Fruit fly (Drosophila melanogaster) whole organism, embryonic: ENCODE measurements around the gene CG9150.

Experiments used
- BEAF-32 ChIP-seq: fragments of 200-800 bp; sonication (Bioruptor generic); optimal IDR thresholded peaks from 3 replicates; lab custom pipeline; 2017; ENCODE audit warnings: missing biosample characterization, missing genetic modification characterization, mild to moderate bottlenecking, moderate library complexity, missing genetic modification reagents
- CG12219 ChIP-seq: fragments of 200-800 bp; sonication (Bioruptor generic); optimal IDR thresholded peaks from 3 replicates; lab custom pipeline; 2018; ENCODE audit warnings: missing biosample characterization, mild to moderate bottlenecking, missing genetic modification characterization
- CG12659 ChIP-seq: fragments of 200-800 bp; sonication (Bioruptor generic); optimal IDR thresholded peaks from 3 replicates; lab custom pipeline; 2017; ENCODE audit warnings: mild to moderate bottlenecking, missing biosample characterization, missing genetic modification reagents, missing genetic modification characterization
- CG14441 ChIP-seq: fragments of 200-800 bp; sonication (Bioruptor generic); IDR thresholded peaks from 2 replicates; pipeline ENCODE4 v1.3.6; 2022; ENCODE audit warnings: missing biosample characterization, missing genetic modification characterization
- CG14710 ChIP-seq: fragments of 200-800 bp; sonication (Bioruptor generic); optimal IDR thresholded peaks from 3 replicates; lab custom pipeline; 2019; ENCODE audit warnings: missing biosample characterization, mild to moderate bottlenecking, missing genetic modification characterization, moderate library complexity
- CG15269 ChIP-seq: fragments of 200-800 bp; sonication (Bioruptor generic); optimal IDR thresholded peaks from 2 replicates; lab custom pipeline; 2018; ENCODE audit warnings: missing biosample characterization, mild to moderate bottlenecking, missing genetic modification characterization, moderate library complexity
- CG15514 ChIP-seq: fragments of 200-800 bp; sonication (Bioruptor generic); optimal IDR thresholded peaks from 3 replicates; lab custom pipeline; 2017; ENCODE audit warnings: missing biosample characterization, missing genetic modification characterization, mild to moderate bottlenecking, moderate library complexity, missing genetic modification reagents
- CG1647 ChIP-seq: fragments of 200-800 bp; sonication (Bioruptor generic); optimal IDR thresholded peaks from 3 replicates; lab custom pipeline; 2016; ENCODE audit warnings: missing biosample characterization, missing genetic modification characterization
- CG16813 ChIP-seq: fragments of 200-800 bp; sonication (Bioruptor generic); IDR thresholded peaks from 3 replicates; pipeline ENCODE4 v1.3.6; 2022; ENCODE audit warnings: missing biosample characterization, missing genetic modification characterization; ENCODE audit not compliant: partially characterized antibody
- CG32532 ChIP-seq: fragments of 200-800 bp; sonication (Bioruptor generic); IDR thresholded peaks from 2 replicates; pipeline ENCODE4 v1.3.6; 2022; ENCODE audit warnings: missing biosample characterization, missing genetic modification characterization
- CG3995 ChIP-seq: fragments of 200-800 bp; sonication (Bioruptor generic); optimal IDR thresholded peaks from 3 replicates; lab custom pipeline; 2016; ENCODE audit warnings: missing biosample characterization, missing genetic modification characterization
- CG5245 ChIP-seq: fragments of 200-800 bp; sonication (Bioruptor generic); optimal IDR thresholded peaks from 3 replicates; lab custom pipeline; 2016; ENCODE audit warnings: missing biosample characterization, missing genetic modification characterization
- CG6791 ChIP-seq: fragments of 200-800 bp; sonication (Bioruptor generic); IDR thresholded peaks from 3 replicates; pipeline ENCODE4 v1.3.6; 2022; ENCODE audit warnings: missing biosample characterization, missing genetic modification characterization; ENCODE audit not compliant: partially characterized antibody
- CG7556 ChIP-seq: fragments of 200-800 bp; sonication (Bioruptor generic); optimal IDR thresholded peaks from 2 replicates; lab custom pipeline; 2017; ENCODE audit warnings: missing biosample characterization, mild to moderate bottlenecking, missing genetic modification characterization
- CG9797 ChIP-seq: fragments of 200-800 bp; sonication (Bioruptor generic); optimal IDR thresholded peaks from 3 replicates; lab custom pipeline; 2018; ENCODE audit warnings: missing biosample characterization, mild to moderate bottlenecking, missing genetic modification characterization
- CHES-1-like ChIP-seq: fragments of 200-800 bp; sonication (Bioruptor generic); optimal IDR thresholded peaks from 2 replicates; lab custom pipeline; 2016; ENCODE audit warnings: missing biosample characterization, missing genetic modification characterization
- Dbx ChIP-seq: fragments of 200-800 bp; sonication (Bioruptor generic); IDR thresholded peaks from 3 replicates; pipeline ENCODE4 v1.3.6; 2022; ENCODE audit warnings: missing biosample characterization, missing genetic modification characterization
- Fer1 ChIP-seq: fragments of 200-800 bp; sonication (Bioruptor generic); optimal IDR thresholded peaks from 2 replicates; lab custom pipeline; 2017; ENCODE audit warnings: missing biosample characterization, mild to moderate bottlenecking, missing genetic modification characterization
- HLH4C ChIP-seq: fragments of 200-800 bp; sonication (Bioruptor generic); IDR thresholded peaks from 3 replicates; pipeline ENCODE4 v1.3.6; 2022; ENCODE audit warnings: missing biosample characterization, missing genetic modification characterization; ENCODE audit not compliant: partially characterized antibody
- HmgZ ChIP-seq: fragments of 200-800 bp; sonication (Bioruptor generic); optimal IDR thresholded peaks from 2 replicates; lab custom pipeline; 2018; ENCODE audit warnings: missing biosample characterization, mild to moderate bottlenecking, missing genetic modification characterization
- Hr39 ChIP-seq: fragments of >200 bp; optimal IDR thresholded peaks from 2 replicates; lab custom pipeline; 2017
- Jarid2 ChIP-seq: fragments of 200-800 bp; sonication (Bioruptor generic); optimal IDR thresholded peaks from 3 replicates; lab custom pipeline; 2017; ENCODE audit warnings: mild to moderate bottlenecking, missing biosample characterization, missing genetic modification reagents, missing genetic modification characterization
- Ptx1 ChIP-seq: fragments of 200-800 bp; sonication (Bioruptor generic); IDR thresholded peaks from 2 replicates; pipeline ENCODE4 v1.3.6; 2022; ENCODE audit warnings: missing biosample characterization, missing genetic modification characterization
- Sin3A ChIP-seq: fragments of >200 bp; optimal IDR thresholded peaks from 2 replicates; lab custom pipeline; 2018
- Sry-δ ChIP-seq: fragments of 200-800 bp; sonication (Bioruptor generic); optimal IDR thresholded peaks from 2 replicates; lab custom pipeline; 2016; ENCODE audit warnings: missing biosample characterization, missing genetic modification characterization
- Trl ChIP-seq, 3 experiments: fragments of >200 bp in 2 of 3; fragments of 200-800 bp in 1 of 3; sonication (Bioruptor generic) in 1 of 3; optimal IDR thresholded peaks; 2 replicates in 1 of 3; 3 replicates in 2 of 3; lab custom pipeline; 2016 to 2017; ENCODE audit warnings: missing biosample characterization in 1 of 3, missing genetic modification characterization in 1 of 3
- amos ChIP-seq: fragments of 200-800 bp; sonication (Bioruptor generic); IDR thresholded peaks from 2 replicates; pipeline ENCODE4 v1.3.6; 2022; ENCODE audit warnings: missing biosample characterization, missing genetic modification characterization; ENCODE audit not compliant: partially characterized antibody
- ash1 ChIP-seq: fragments of 200-800 bp; sonication (Bioruptor generic); optimal IDR thresholded peaks from 2 replicates; lab custom pipeline; 2018; ENCODE audit warnings: missing biosample characterization, mild to moderate bottlenecking, missing genetic modification characterization
- ato ChIP-seq: fragments of 200-800 bp; sonication (Bioruptor generic); IDR thresholded peaks from 2 replicates; pipeline ENCODE4 v1.3.6; 2022; ENCODE audit warnings: missing biosample characterization, missing genetic modification characterization; ENCODE audit not compliant: partially characterized antibody
- cas ChIP-seq: fragments of 200-800 bp; sonication (Bioruptor generic); IDR thresholded peaks from 2 replicates; pipeline ENCODE4 v1.3.6; 2022; ENCODE audit warnings: missing biosample characterization, missing genetic modification characterization
- danr ChIP-seq: fragments of 200-800 bp; sonication (Bioruptor generic); IDR thresholded peaks from 2 replicates; pipeline ENCODE4 v1.3.6; 2022; ENCODE audit warnings: missing biosample characterization, missing genetic modification characterization
- disco-r ChIP-seq: fragments of 200-800 bp; sonication (Bioruptor generic); optimal IDR thresholded peaks from 2 replicates; lab custom pipeline; 2016; ENCODE audit warnings: missing biosample characterization, missing genetic modification characterization
- ewg ChIP-seq: fragments of 200-800 bp; sonication (Bioruptor generic); optimal IDR thresholded peaks from 3 replicates; lab custom pipeline; 2017; ENCODE audit warnings: mild to moderate bottlenecking, missing biosample characterization, missing genetic modification reagents, missing genetic modification characterization
- gce ChIP-seq: fragments of 200-800 bp; sonication (Bioruptor generic); IDR thresholded peaks from 3 replicates; pipeline ENCODE4 v1.3.6; 2022; ENCODE audit warnings: missing biosample characterization, missing genetic modification characterization
- gsb-n ChIP-seq: fragments of 200-800 bp; sonication (Bioruptor generic); optimal IDR thresholded peaks from 3 replicates; lab custom pipeline; 2018; ENCODE audit warnings: missing biosample characterization, mild to moderate bottlenecking, missing genetic modification characterization
- knrl ChIP-seq: fragments of 200-800 bp; sonication (Bioruptor generic); IDR thresholded peaks from 3 replicates; pipeline ENCODE4 v1.3.6; 2022; ENCODE audit warnings: missing biosample characterization, missing genetic modification characterization; ENCODE audit not compliant: partially characterized antibody
- nerfin-2 ChIP-seq: fragments of 200-800 bp; sonication (Bioruptor generic); IDR thresholded peaks from 2 replicates; pipeline ENCODE4 v1.3.6; 2022; ENCODE audit warnings: missing biosample characterization, missing genetic modification characterization; ENCODE audit not compliant: partially characterized antibody
- pnt ChIP-seq: fragments of 200-800 bp; sonication (Bioruptor generic); optimal IDR thresholded peaks from 3 replicates; lab custom pipeline; 2016; ENCODE audit warnings: missing biosample characterization, missing genetic modification characterization
- psq ChIP-seq: fragments of 200-800 bp; sonication (Bioruptor generic); optimal IDR thresholded peaks from 2 replicates; lab custom pipeline; 2017; ENCODE audit warnings: missing biosample characterization, missing genetic modification characterization
- pzg ChIP-seq: fragments of 200-800 bp; sonication (Bioruptor generic); optimal IDR thresholded peaks from 3 replicates; lab custom pipeline; 2018; ENCODE audit warnings: missing biosample characterization, mild to moderate bottlenecking, missing genetic modification characterization, moderate library complexity
- salm ChIP-seq: fragments of 200-800 bp; sonication (Bioruptor generic); optimal IDR thresholded peaks from 2 replicates; lab custom pipeline; 2018; ENCODE audit warnings: missing biosample characterization, mild to moderate bottlenecking, missing genetic modification characterization
- sens ChIP-seq: fragments of 200-800 bp; sonication (Bioruptor generic); peaks from one replicate; lab custom pipeline; 2016; ENCODE audit warnings: missing biosample characterization, missing genetic modification characterization
- sens-2 ChIP-seq: fragments of 200-800 bp; sonication (Bioruptor generic); IDR thresholded peaks from 2 replicates; pipeline ENCODE4 v1.3.6; 2022; ENCODE audit warnings: missing biosample characterization, missing genetic modification characterization
- sna ChIP-seq: fragments of 200-800 bp; sonication (Bioruptor generic); IDR thresholded peaks from 2 replicates; pipeline ENCODE4 v1.3.6; 2022; ENCODE audit warnings: missing biosample characterization, missing genetic modification characterization; ENCODE audit not compliant: partially characterized antibody
- sqz ChIP-seq: fragments of 200-800 bp; sonication (Bioruptor generic); optimal IDR thresholded peaks from 3 replicates; lab custom pipeline; 2018; ENCODE audit warnings: missing biosample characterization, mild to moderate bottlenecking, missing genetic modification characterization
- stc ChIP-seq: fragments of 200-800 bp; sonication (Bioruptor generic); IDR thresholded peaks from 2 replicates; pipeline ENCODE4 v1.3.6; 2022; ENCODE audit warnings: missing biosample characterization, missing genetic modification characterization
- unc-4 ChIP-seq: fragments of 200-800 bp; sonication (Bioruptor generic); IDR thresholded peaks from 2 replicates; pipeline ENCODE4 v1.3.6; 2022; ENCODE audit warnings: missing biosample characterization, missing genetic modification characterization; ENCODE audit not compliant: partially characterized antibody
- vvl ChIP-seq: fragments of 200-800 bp; sonication (Bioruptor generic); IDR thresholded peaks from 2 replicates; pipeline ENCODE4 v1.3.6; 2022; ENCODE audit warnings: missing biosample characterization, missing genetic modification characterization
- zen2 ChIP-seq: fragments of 200-800 bp; sonication (Bioruptor generic); IDR thresholded peaks from 3 replicates; pipeline ENCODE4 v1.3.6; 2022; ENCODE audit warnings: missing biosample characterization, missing genetic modification characterization; ENCODE audit not compliant: partially characterized antibody

The CG9150 gene

DNA sequence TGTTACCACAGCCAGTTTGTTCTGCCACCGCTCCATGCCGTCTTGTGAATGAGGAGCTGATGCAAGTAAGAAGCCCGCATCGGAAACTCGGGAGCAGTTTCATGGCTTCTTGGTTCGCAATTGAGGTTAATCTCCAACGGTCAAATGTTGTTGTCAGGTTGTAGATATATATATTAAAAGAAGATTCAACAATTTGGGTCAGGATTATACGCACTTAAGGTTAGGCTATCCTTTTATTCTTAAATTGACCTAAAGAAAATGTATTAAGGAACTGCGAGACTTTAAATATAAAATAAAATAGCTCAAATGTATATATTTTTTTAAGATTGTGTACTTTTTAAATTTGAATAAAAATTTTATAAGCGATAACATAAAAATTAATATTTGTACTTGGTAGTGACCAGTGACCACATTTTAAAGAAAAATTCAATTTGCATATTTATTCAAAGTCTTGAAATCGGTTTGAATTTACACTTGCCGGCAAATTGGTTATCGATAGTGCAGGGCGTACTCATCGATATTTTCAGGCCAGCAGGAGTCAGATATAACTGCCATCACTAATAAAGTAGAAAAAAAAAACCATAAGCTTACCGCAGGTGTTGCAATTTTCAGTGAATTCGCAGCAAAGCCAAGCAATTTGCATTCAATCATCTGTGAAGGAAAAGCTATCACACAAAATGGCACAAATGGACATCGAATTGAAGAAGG, at the start of gene CG9150, which contains the start of gene Pfdn1:
TSS of gene CG9150 (minus strand) at position 51 of the 708 bp plus-strand sequence.
TSS of gene Pfdn1 (plus strand) at position 536 of the 708 bp plus-strand sequence.
- TF ChIP-seq sna (GFP tag; lab: Robert Waterston, UW) (peak; percentile 79), danr (no peak), Hr39 (lab: Kevin White, UChicago) (no peak), knrl (GFP tag; lab: Robert Waterston, UW) (peak; percentile 81), pzg (GFP tag; lab: Kevin White, UChicago) (peak; percentile 69), Dbx (GFP tag; lab: Robert Waterston, UW) (peak; percentile 36; the same call in 2 of the 3 replicates), Trl (optimal IDR thresholded peaks at IDR 0.05; lab: Kevin White, UChicago) (no peak), Trl (GFP tag; optimal IDR thresholded peaks at IDR 0.05; lab: Kevin White, UChicago) (no peak), sens-2 (GFP tag; lab: Robert Waterston, UW) (no peak), CG16813 (peak; percentile 87), CG32532 (GFP tag; lab: Robert Waterston, UW) (no peak), Fer1 (GFP tag; lab: Kevin White, UChicago) (peak; percentile 30), sens (peak; percentile 71), amos (peak; percentile 92), HLH4C (GFP tag; lab: Robert Waterston, UW) (peak; percentile 85), CG9797 (GFP tag; lab: Kevin White, UChicago) (peak; percentile 12), cas (GFP tag; lab: Robert Waterston, UW) (no peak), CHES-1-like (GFP tag; lab: Kevin White, UChicago) (no peak), CG1647 (GFP tag; lab: Kevin White, UChicago) (no peak), CG15269 (tag; lab: Kevin White, UChicago) (no peak), Sin3A (peak; percentile 18), stc (GFP tag; lab: Robert Waterston, UW) (no peak), CG15514 (GFP tag; lab: Kevin White, UChicago) (peak; percentile 94), CG14710 (peak; percentile 45), Ptx1 (GFP tag; lab: Robert Waterston, UW) (no peak), BEAF-32 (peak; percentile 86), CG5245 (GFP tag; lab: Kevin White, UChicago) (no peak), ewg (GFP tag; lab: Kevin White, UChicago) (no peak), CG3995 (peak; percentile 90), zen2 (peak; percentile 80), CG6791 (GFP tag; lab: Robert Waterston, UW) (peak; percentile 85), vvl (GFP tag; lab: Robert Waterston, UW) (peak; percentile 87), CG12659 (GFP tag; lab: Kevin White, UChicago) (peak; percentile 6), ato (GFP tag; lab: Robert Waterston, UW) (peak; percentile 85), ash1 (GFP tag; lab: Kevin White, UChicago) (no peak), salm (tag; lab: Kevin White, UChicago) (no peak), Jarid2 (GFP tag; lab: Kevin White, UChicago) (no peak), pnt (GFP tag; lab: Kevin White, UChicago) (no peak), psq (GFP tag; lab: Kevin White, UChicago) (no peak), gsb-n (tag; lab: Kevin White, UChicago) (no peak), disco-r (no peak), nerfin-2 (peak; percentile 85), gce (GFP tag; lab: Robert Waterston, UW) (no peak), Sry-δ (peak; percentile 95), HmgZ (peak; percentile 34), unc-4 (GFP tag; lab: Robert Waterston, UW) (peak; percentile 90), CG7556 (GFP tag; lab: Kevin White, UChicago) (no peak), CG12219 (GFP tag; lab: Kevin White, UChicago) (no peak), sqz (peak; percentile 93), CG14441 (GFP tag; lab: Robert Waterston, UW) (no peak)
